Fruit fly (Drosophila melanogaster) whole organism, pupa: ENCODE results near the gene NaPi-III.

ENCODE experiments used
- CG10348 ChIP-seq: fragments of 200-800 bp; sonication (Bioruptor generic); IDR thresholded peaks from 2 replicates; pipeline ENCODE4 v1.3.6; 2022; ENCODE audit warnings: missing biosample characterization, missing genetic modification characterization
- CG12605 ChIP-seq: fragments of 200-800 bp; sonication (Bioruptor generic); IDR thresholded peaks from 2 replicates; pipeline ENCODE4 v1.3.6; 2022; ENCODE audit warnings: missing biosample characterization, missing genetic modification characterization
- CG14655 ChIP-seq: fragments of 200-800 bp; sonication (Bioruptor generic); optimal IDR thresholded peaks from 3 replicates; lab custom pipeline; 2017; ENCODE audit warnings: mild to moderate bottlenecking, missing biosample characterization, missing genetic modification reagents, missing genetic modification characterization
- CG32121 ChIP-seq: fragments of 200-800 bp; sonication (Bioruptor generic); IDR thresholded peaks from 2 replicates; pipeline ENCODE4 v1.3.6; 2022; ENCODE audit warnings: missing biosample characterization, missing genetic modification characterization
- CG4496 ChIP-seq: fragments of 200-800 bp; sonication (Bioruptor generic); IDR thresholded peaks from 3 replicates; pipeline ENCODE4 v1.3.6; 2022; ENCODE audit warnings: missing biosample characterization, missing genetic modification characterization
- CG8301 ChIP-seq: fragments of 200-800 bp; sonication (Bioruptor generic); optimal IDR thresholded peaks from 2 replicates; lab custom pipeline; 2018; ENCODE audit warnings: missing biosample characterization, mild to moderate bottlenecking, missing genetic modification characterization
- CG9948 ChIP-seq: fragments of 200-800 bp; sonication (Bioruptor generic); optimal IDR thresholded peaks from 2 replicates; lab custom pipeline; 2018; ENCODE audit warnings: missing biosample characterization, mild to moderate bottlenecking, missing genetic modification characterization, moderate library complexity
- EcR ChIP-seq: fragments of 200-800 bp; sonication (Bioruptor generic); optimal IDR thresholded peaks from 3 replicates; lab custom pipeline; 2019; ENCODE audit warnings: missing biosample characterization, missing genetic modification characterization, mild to moderate bottlenecking, moderate library complexity, missing genetic modification reagents
- fd96Ca ChIP-seq: fragments of 200-800 bp; sonication (Bioruptor generic); IDR thresholded peaks from 3 replicates; pipeline ENCODE4 v1.3.6; 2022; ENCODE audit warnings: missing biosample characterization, missing genetic modification characterization
- gl ChIP-seq: fragments of 200-800 bp; sonication (Bioruptor generic); optimal IDR thresholded peaks from 2 replicates; lab custom pipeline; 2018; ENCODE audit warnings: missing biosample characterization, mild to moderate bottlenecking, missing genetic modification characterization

dm6 chr3L:11074043-11074853 is 48.9 kb upstream of the NaPi-III start, which contains the start of the genes Pfdn2 and Noc1:
- TF ChIP-seq CG10348 (GFP tag; lab: Robert Waterston, UW) (no peak), EcR (GFP tag; lab: Kevin White, UChicago) (no peak), CG32121 (GFP tag; lab: Robert Waterston, UW) (no peak), fd96Ca (GFP tag; lab: Robert Waterston, UW) (no peak), CG4496 (GFP tag; lab: Robert Waterston, UW) (no peak), CG8301 (tag; lab: Kevin White, UChicago) (no peak), gl (tag; lab: Kevin White, UChicago) (no peak), CG14655 (no peak), CG9948 (tag; lab: Kevin White, UChicago) (no peak), CG12605 (no peak)
